Fruit fly (Drosophila melanogaster) Kc167 (cell line): Measurements from ENCODE around the gene CtBP.

Experiments
- Myc ChIP-seq: fragments of >200 bp; optimal IDR thresholded peaks from 2 replicates; lab custom pipeline; 2017; ENCODE audit warnings: missing external identifiers
- Sin3A ChIP-seq: fragments of >200 bp; optimal IDR thresholded peaks from 2 replicates; lab custom pipeline; 2018; ENCODE audit warnings: missing external identifiers
- h ChIP-seq: fragments of >200 bp; optimal IDR thresholded peaks from 3 replicates; lab custom pipeline; 2018; ENCODE audit warnings: missing external identifiers
- insv ChIP-seq: fragments of >200 bp; optimal IDR thresholded peaks from 3 replicates; lab custom pipeline; 2018; ENCODE audit warnings: missing external identifiers
- psq ChIP-seq: fragments of >200 bp; optimal IDR thresholded peaks from 2 replicates; lab custom pipeline; 2017; ENCODE audit warnings: missing external identifiers
- ttk ChIP-seq: sonication (Bioruptor generic); optimal IDR thresholded peaks from 2 replicates; lab custom pipeline; 2017; ENCODE audit warnings: missing external identifiers

CtBP gene

DNA sequence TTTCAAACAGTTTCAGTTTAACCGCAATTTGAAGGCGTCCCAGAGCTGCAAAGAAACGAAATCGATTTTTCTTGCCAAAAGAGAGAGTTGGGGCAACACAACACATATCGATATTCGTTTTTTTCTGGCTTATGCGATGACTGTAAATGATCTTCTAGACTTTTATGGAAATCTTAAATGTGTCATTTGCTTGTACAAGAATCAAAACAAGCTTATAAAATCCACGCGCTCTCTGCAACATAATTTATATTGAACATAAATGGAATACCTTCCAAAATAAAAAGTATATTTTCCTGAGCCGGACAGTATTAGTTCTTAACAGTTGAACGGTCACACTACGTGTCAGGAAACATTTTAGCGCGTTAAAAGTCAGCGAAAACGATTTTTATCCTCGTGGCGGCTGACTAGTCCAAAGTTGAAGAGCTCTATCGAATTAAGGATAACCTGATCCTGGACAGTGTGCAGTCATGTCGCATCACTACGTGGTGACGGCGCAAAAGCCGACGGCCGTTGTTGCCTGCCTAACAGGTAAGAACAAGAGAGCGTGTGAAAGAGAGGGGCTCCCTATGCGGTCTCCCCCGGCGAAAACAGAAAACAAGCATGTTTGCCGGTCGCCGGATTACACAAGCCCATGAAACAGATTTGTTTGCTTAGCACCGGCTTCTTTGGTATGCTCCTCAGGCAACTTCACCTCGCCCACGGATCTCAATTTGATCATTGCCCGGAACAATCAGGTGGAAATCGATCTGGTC is 40.7 kb downstream of the CtBP start, which contains the start of gene pic:
Gene pic, plus strand, starts transcription at position 304 of the 752 bp plus-strand sequence.
- TF ChIP-seq insv (lab: Kevin White, UChicago): no peak
- TF ChIP-seq ttk (lab: Kevin White, UChicago): no peak
- no peak for TF ChIP-seq Sin3A (lab: Kevin White, UChicago)
- no peak for TF ChIP-seq Myc
- no peak for TF ChIP-seq psq (lab: Kevin White, UChicago)
- TF ChIP-seq h: no peak

DNA sequence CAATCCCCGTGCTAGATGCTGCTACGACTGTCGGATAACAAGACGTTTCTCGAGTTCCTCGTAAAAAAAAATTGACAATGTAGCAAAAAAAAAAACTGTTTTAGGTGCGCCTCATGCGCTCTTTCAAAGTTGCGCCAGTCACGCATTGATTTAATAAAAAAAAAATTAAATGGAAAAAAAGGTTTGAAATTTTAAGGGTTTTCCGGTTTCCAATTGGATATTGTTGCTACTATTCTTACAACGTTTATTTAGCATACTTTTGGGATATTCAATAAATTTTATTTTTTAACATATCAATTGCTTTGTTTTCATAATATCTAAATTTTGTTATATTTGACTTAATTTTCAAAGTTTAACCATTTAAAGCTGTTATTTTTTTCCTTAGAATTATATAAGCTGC is 45.1 kb downstream of the CtBP start:
- no peak for TF ChIP-seq Sin3A (lab: Kevin White, UChicago)
- no peak for TF ChIP-seq ttk (lab: Kevin White, UChicago)
- TF ChIP-seq psq (lab: Kevin White, UChicago): no peak
- no peak for TF ChIP-seq h
- no peak for TF ChIP-seq insv (lab: Kevin White, UChicago)
- no peak for TF ChIP-seq Myc

DNA sequence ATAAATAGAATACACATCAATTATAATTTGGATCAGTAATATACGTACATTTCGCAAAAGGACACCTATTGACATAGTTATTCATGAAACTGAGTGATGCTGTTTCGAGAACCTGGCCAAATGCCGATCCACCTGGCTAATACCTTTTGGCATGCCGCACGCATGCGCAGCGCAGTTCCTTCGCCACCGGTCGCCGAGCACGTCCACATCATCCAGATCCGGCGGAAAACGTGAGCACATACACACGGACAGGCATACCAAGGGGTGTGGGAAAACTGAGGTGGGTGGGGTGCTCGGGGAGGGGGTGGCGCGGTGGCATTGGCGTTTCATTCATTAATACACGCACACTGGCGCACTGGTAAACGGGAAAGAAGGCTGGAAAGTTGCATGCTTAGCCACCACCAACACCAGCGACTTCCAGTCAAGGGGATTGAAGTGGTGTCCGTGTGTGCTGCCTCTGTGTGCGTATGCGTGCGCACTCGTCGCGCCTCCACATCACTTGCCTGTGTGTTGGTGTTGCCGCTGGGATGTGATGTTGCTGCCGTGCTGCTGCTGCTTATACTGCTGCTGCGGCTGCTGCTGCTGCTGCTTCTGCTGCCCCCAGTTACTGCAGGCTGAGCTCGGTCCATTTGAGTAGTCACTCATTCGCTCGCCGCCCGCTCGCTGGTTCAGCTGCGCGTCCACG is 45.8 kb downstream of the CtBP start, which contains the start of gene sim:
Gene sim, plus strand, starts transcription at position 635 of the 685 bp plus-strand sequence.
- TF ChIP-seq insv (lab: Kevin White, UChicago) (no peak), Sin3A (lab: Kevin White, UChicago) (no peak), psq (lab: Kevin White, UChicago) (no peak), ttk (lab: Kevin White, UChicago) (no peak), Myc (no peak), h (no peak)

DNA sequence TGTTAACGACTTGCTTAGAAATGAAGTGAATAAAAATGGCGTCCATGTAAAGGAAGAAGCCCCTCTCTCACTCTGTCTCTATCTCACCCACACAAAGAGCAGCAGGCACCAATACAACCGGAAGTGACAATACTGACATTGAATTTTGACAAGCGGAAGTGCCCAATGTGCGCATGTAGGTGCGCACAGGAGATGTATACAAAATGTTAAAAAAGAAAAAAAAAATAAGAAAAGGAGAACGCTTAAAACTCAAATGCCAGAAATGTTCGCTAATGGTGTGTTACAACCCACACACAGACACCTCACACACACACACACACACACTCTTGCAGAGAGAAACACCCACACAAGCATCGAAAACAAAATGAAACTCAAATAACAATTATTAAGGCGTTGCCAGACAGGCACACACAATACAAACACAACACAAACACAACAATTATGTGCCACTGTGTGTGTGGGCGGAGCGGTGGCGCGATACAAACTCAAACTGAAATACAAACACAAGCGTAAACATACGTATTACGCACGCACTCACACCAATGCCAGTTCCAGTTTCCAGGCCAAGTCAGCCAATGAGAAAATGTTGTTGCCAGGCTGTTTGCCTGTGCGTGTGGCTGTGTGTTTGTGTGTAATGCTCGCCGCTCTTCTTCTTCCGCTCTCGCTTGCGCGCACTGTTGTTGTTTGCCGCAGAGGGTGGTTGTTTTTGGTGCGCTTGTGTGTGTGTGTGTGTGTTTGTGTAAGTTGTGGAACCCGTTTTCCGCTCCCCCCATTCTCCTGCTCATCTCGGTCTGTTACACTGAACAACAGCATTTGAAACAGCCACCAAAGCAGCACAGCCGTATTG is 52.5 kb downstream of the CtBP start:
- TF ChIP-seq psq (lab: Kevin White, UChicago): no peak
- no peak for TF ChIP-seq h
- no peak for TF ChIP-seq Sin3A (lab: Kevin White, UChicago)
- no peak for TF ChIP-seq ttk (lab: Kevin White, UChicago)
- TF ChIP-seq insv (lab: Kevin White, UChicago): no peak
- no peak for TF ChIP-seq Myc

DNA sequence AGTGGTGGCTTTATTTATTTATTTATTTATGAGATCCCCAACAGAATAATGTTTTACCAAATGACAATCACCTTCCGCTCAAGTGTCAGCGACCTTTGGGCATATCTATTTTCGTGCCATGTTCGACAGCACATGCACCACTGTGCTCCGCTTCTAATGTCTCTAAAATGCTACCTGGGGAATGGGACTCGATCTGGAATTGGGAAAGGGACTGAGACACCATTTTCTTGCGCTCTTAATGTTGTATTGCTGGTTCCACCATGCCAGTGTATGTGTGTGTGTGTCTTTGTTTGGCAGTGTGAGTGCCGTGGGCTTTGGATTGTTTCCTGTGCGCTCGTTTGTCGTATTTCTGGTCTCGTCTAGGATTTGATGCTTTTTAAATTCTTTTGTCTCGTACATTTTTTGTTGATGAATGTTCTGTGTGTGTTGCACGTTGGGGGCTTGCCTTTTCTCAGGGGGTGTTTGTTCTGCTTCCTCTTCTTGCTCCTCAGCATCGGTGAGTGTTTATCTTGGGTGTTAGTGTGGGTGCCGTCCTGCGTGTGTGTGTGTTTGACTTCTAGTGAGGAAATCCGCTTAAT is 53.8 kb downstream of the CtBP start:
- TF ChIP-seq psq (lab: Kevin White, UChicago): no peak

DNA sequence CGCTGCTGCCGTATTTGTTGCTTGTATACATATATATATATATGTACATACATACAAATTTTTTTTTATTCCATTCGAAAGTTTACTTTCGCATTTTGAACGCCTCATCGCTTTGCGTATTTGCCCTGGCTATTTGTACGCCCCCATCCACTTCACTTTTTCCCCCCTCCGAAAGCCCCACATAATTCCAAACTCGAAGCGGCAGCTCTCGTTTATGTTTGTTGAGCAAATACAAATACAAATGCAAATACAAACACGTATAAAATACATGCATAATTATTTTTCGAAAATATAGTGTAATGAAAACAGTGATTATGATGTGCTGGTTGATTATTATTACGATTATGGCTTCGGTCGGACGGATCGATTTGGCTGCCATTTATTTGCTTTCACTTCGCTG is 56.6 kb downstream of the CtBP start:
- no peak for TF ChIP-seq insv (lab: Kevin White, UChicago)
- TF ChIP-seq psq (lab: Kevin White, UChicago): no peak
- no peak for TF ChIP-seq Myc
- TF ChIP-seq h: no peak
- no peak for TF ChIP-seq ttk (lab: Kevin White, UChicago)
- no peak for TF ChIP-seq Sin3A (lab: Kevin White, UChicago)

DNA sequence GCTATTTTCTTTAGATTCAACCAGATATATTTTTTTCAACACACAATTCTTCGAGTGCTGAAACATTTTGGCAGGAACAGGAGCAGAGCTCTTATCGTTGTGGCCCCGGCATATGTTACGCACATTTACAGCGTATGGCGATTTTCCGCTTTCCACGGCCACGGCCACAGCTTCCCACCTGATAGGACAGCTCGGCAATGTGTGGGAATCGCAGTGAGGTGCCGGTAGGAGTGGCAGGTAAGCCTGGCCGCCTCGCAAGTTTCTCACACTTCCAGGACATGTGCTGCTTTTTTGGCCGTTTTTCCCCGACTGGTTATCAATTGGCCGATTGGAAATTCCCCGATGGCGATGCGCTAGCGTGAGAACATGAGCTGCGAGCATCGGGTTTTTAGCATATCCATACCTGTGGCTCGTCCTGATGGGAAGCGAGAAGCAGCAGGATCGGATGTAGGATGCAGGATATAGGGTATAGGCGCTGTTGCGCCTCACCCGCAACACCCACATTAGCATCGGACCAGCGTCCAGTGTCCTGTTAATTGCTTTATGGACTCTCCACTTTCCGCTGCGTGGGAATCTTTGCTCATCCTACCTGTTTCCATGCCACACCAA is 58.7 kb downstream of the CtBP start:
- no peak for TF ChIP-seq insv (lab: Kevin White, UChicago)
- TF ChIP-seq ttk (lab: Kevin White, UChicago): no peak
- no peak for TF ChIP-seq Myc
- TF ChIP-seq psq (lab: Kevin White, UChicago): no peak
- no peak for TF ChIP-seq h
- TF ChIP-seq Sin3A (lab: Kevin White, UChicago): no peak

DNA sequence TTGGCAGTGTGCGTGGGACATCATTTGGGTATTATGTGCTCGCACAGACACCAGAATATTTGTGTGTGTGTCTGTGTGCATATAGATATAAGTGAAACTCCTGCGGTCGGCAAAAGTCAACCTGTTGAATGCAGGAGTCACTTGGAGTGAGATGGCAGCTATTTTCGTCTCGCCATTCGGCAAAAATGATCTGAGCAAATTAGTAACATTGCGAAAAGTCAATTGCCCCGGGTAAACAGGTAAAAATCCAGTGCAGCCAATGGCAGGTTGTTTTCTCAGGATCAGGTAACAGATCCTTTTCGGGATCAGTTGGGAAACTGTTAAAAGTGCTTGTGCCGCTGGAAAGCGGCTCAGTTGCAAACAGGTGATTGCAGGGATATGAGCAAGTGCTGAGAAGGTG is 60.6 kb downstream of the CtBP start:
- TF ChIP-seq insv (lab: Kevin White, UChicago) (no peak), psq (lab: Kevin White, UChicago) (no peak), ttk (lab: Kevin White, UChicago) (no peak), h (no peak), Myc (no peak), Sin3A (lab: Kevin White, UChicago) (no peak)

DNA sequence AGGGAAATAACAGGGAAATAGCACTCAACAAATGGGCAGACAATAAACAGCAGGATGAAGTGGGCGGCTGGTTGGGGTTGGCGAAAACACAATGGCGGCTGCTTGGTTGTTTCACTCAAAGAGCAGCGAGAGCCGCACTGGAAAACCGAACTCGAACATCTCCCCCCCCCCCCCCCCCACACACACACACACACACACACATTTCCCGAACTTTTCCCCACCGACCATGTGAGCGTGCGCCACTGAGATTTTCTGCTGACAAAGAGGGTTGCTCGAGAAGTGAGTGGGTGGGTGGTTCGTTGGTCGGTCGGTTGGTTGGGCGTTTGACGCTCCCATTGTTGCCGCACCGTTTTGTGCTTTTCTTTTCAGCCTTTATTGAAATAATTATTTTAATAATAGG is 61.7 kb downstream of the CtBP start:
- no peak for TF ChIP-seq psq (lab: Kevin White, UChicago)
- no peak for TF ChIP-seq ttk (lab: Kevin White, UChicago)
- TF ChIP-seq insv (lab: Kevin White, UChicago): no peak
- no peak for TF ChIP-seq h
- no peak for TF ChIP-seq Sin3A (lab: Kevin White, UChicago)
- no peak for TF ChIP-seq Myc

DNA sequence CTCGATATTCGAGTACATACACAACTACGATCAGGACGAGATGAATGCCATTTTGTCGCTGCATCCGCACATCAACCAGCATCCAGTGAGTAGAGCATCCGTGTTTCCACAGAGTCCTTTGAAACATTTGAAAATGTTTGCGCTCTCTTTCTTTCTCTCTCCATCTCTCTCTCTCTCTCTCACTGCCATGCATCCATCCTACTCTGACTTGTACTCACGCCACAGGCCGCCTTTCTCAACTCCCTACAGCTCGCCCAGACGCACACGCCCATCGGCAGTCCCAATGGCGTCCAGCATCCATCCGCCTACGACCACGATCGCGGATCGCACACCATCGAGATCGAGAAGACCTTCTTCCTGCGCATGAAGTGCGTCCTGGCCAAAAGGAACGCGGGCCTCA is 63.1 kb downstream of the CtBP start:
- no peak for TF ChIP-seq Myc
- TF ChIP-seq psq (lab: Kevin White, UChicago): no peak
- no peak for TF ChIP-seq insv (lab: Kevin White, UChicago)
- no peak for TF ChIP-seq ttk (lab: Kevin White, UChicago)
- TF ChIP-seq Sin3A (lab: Kevin White, UChicago): no peak
- TF ChIP-seq h: no peak

DNA sequence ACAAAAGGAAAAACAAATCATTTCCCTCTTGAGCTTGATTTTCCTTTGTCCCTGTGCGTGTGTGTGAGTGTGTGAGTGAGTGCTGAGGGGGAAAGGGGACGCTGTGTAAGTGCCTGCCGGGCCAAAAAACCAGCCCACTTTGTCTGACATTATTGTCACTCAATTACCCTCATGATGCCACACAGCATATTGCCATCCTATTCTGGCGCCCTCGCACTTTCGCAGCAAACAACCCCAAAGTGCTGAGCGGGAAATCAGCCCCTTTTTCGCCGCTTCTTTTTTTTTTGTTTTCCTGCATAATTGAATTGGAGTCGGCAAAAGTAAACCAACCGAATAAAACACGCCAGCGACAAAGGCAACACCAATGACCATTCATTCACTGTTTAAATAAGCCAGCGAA is 64.3 kb downstream of the CtBP start:
- no peak for TF ChIP-seq insv (lab: Kevin White, UChicago)
- no peak for TF ChIP-seq Myc
- no peak for TF ChIP-seq Sin3A (lab: Kevin White, UChicago)
- TF ChIP-seq psq (lab: Kevin White, UChicago): no peak
- TF ChIP-seq h: no peak
- TF ChIP-seq ttk (lab: Kevin White, UChicago): no peak
